Fruit fly (Drosophila melanogaster) whole organism, embryonic: Measurements from ENCODE around the gene fusl.

Experiments
- BEAF-32 ChIP-seq: fragments of 200-800 bp; sonication (Bioruptor generic); optimal IDR thresholded peaks from 3 replicates; lab custom pipeline; 2017; ENCODE audit warnings: missing biosample characterization, missing genetic modification characterization, mild to moderate bottlenecking, moderate library complexity, missing genetic modification reagents
- BtbVII ChIP-seq: fragments of 200-800 bp; sonication (Bioruptor generic); optimal IDR thresholded peaks from 3 replicates; lab custom pipeline; 2017; ENCODE audit warnings: missing biosample characterization, mild to moderate bottlenecking, missing genetic modification characterization
- CG10209 ChIP-seq: fragments of 200-800 bp; sonication (Bioruptor generic); optimal IDR thresholded peaks from 3 replicates; lab custom pipeline; 2017; ENCODE audit warnings: missing biosample characterization, mild to moderate bottlenecking, missing genetic modification characterization, missing genetic modification reagents
- CG10959 ChIP-seq: fragments of 200-800 bp; sonication (Bioruptor generic); IDR thresholded peaks from 2 replicates; pipeline ENCODE4 v1.3.6; 2022; ENCODE audit warnings: missing biosample characterization, missing genetic modification characterization
- CG12219 ChIP-seq: fragments of 200-800 bp; sonication (Bioruptor generic); optimal IDR thresholded peaks from 3 replicates; lab custom pipeline; 2018; ENCODE audit warnings: missing biosample characterization, mild to moderate bottlenecking, missing genetic modification characterization
- CG12299 ChIP-seq: fragments of 200-800 bp; sonication (Bioruptor generic); optimal IDR thresholded peaks from 2 replicates; lab custom pipeline; 2018; ENCODE audit warnings: missing biosample characterization, mild to moderate bottlenecking, missing genetic modification characterization
- CG12769 ChIP-seq: fragments of 200-800 bp; sonication (Bioruptor generic); optimal IDR thresholded peaks from 2 replicates; lab custom pipeline; 2019; ENCODE audit warnings: missing biosample characterization, mild to moderate bottlenecking, missing genetic modification characterization, moderate library complexity
- CG13775 ChIP-seq: fragments of 200-800 bp; sonication (Bioruptor generic); optimal IDR thresholded peaks from 3 replicates; lab custom pipeline; 2017; ENCODE audit warnings: missing biosample characterization, mild to moderate bottlenecking, missing genetic modification characterization
- CG1647 ChIP-seq: fragments of 200-800 bp; sonication (Bioruptor generic); optimal IDR thresholded peaks from 3 replicates; lab custom pipeline; 2016; ENCODE audit warnings: missing biosample characterization, missing genetic modification characterization
- CG17829 ChIP-seq: fragments of 200-800 bp; optimal IDR thresholded peaks from 2 replicates; lab custom pipeline; 2019; ENCODE audit warnings: missing biosample characterization, mild to moderate bottlenecking, missing genetic modification characterization, moderate library complexity
- CG1832 ChIP-seq: fragments of 200-800 bp; sonication (Bioruptor generic); optimal IDR thresholded peaks from 2 replicates; lab custom pipeline; 2017; ENCODE audit warnings: missing biosample characterization, mild to moderate bottlenecking, missing genetic modification characterization, inconsistent platforms
- CG18476 ChIP-seq: fragments of 200-800 bp; sonication (Bioruptor generic); optimal IDR thresholded peaks from 2 replicates; lab custom pipeline; 2016; ENCODE audit warnings: missing biosample characterization, mild to moderate bottlenecking, missing genetic modification characterization
- CG2712 ChIP-seq: fragments of 200-800 bp; optimal IDR thresholded peaks from 3 replicates; lab custom pipeline; 2019; ENCODE audit warnings: missing biosample characterization, mild to moderate bottlenecking, missing genetic modification characterization, moderate library complexity
- CG2889 ChIP-seq: fragments of 200-800 bp; sonication (Bioruptor generic); IDR thresholded peaks from 3 replicates; pipeline ENCODE4 v1.3.6; 2022; ENCODE audit warnings: missing biosample characterization, missing genetic modification characterization
- CG30020 ChIP-seq: fragments of 200-800 bp; optimal IDR thresholded peaks from 2 replicates; lab custom pipeline; 2019; ENCODE audit warnings: missing biosample characterization, mild to moderate bottlenecking, missing genetic modification characterization, moderate library complexity
- CG30403 ChIP-seq: fragments of 200-800 bp; sonication (Bioruptor generic); optimal IDR thresholded peaks from 3 replicates; lab custom pipeline; 2016; ENCODE audit warnings: missing biosample characterization, missing genetic modification characterization
- CG31441 ChIP-seq: fragments of 200-800 bp; sonication (Bioruptor generic); IDR thresholded peaks from 2 replicates; pipeline ENCODE4 v1.3.6; 2022; ENCODE audit warnings: missing biosample characterization, missing genetic modification characterization
- CG32532 ChIP-seq: fragments of 200-800 bp; sonication (Bioruptor generic); IDR thresholded peaks from 2 replicates; pipeline ENCODE4 v1.3.6; 2022; ENCODE audit warnings: missing biosample characterization, missing genetic modification characterization
- CG34376 ChIP-seq: fragments of 200-800 bp; sonication (Bioruptor generic); optimal IDR thresholded peaks from 2 replicates; lab custom pipeline; 2018; ENCODE audit warnings: missing biosample characterization, mild to moderate bottlenecking, missing genetic modification characterization
- CG5245 ChIP-seq: fragments of 200-800 bp; sonication (Bioruptor generic); optimal IDR thresholded peaks from 3 replicates; lab custom pipeline; 2016; ENCODE audit warnings: missing biosample characterization, missing genetic modification characterization
- CG6254 ChIP-seq: fragments of 200-800 bp; sonication (Bioruptor generic); optimal IDR thresholded peaks from 3 replicates; lab custom pipeline; 2017; ENCODE audit warnings: mild to moderate bottlenecking, missing biosample characterization, missing genetic modification reagents, missing genetic modification characterization
- CG7271 ChIP-seq: fragments of 200-800 bp; sonication (Bioruptor generic); optimal IDR thresholded peaks from 2 replicates; lab custom pipeline; 2018; ENCODE audit warnings: missing biosample characterization, mild to moderate bottlenecking, missing genetic modification characterization, moderate library complexity
- CG9817 ChIP-seq: fragments of 200-800 bp; sonication (Bioruptor generic); optimal IDR thresholded peaks from 2 replicates; lab custom pipeline; 2018; ENCODE audit warnings: missing biosample characterization, mild to moderate bottlenecking, missing genetic modification characterization, moderate library complexity
- CHES-1-like ChIP-seq: fragments of 200-800 bp; sonication (Bioruptor generic); optimal IDR thresholded peaks from 2 replicates; lab custom pipeline; 2016; ENCODE audit warnings: missing biosample characterization, missing genetic modification characterization
- CoRest ChIP-seq: fragments of 200-800 bp; sonication (Bioruptor generic); optimal IDR thresholded peaks from 3 replicates; lab custom pipeline; 2018; ENCODE audit warnings: missing biosample characterization, mild to moderate bottlenecking, missing genetic modification characterization, moderate library complexity
- D19B ChIP-seq: fragments of 200-800 bp; sonication (Bioruptor generic); optimal IDR thresholded peaks from 2 replicates; lab custom pipeline; 2017; ENCODE audit warnings: missing biosample characterization, mild to moderate bottlenecking, missing genetic modification characterization
- Dip3 ChIP-seq: fragments of 200-800 bp; sonication (Bioruptor generic); optimal IDR thresholded peaks from 3 replicates; lab custom pipeline; 2016; ENCODE audit warnings: missing biosample characterization, missing genetic modification characterization
- Dll ChIP-seq: fragments of 200-800 bp; sonication (Bioruptor generic); IDR thresholded peaks from 4 replicates; pipeline ENCODE4 v1.3.6; 2022; ENCODE audit warnings: missing biosample characterization, missing genetic modification characterization; ENCODE audit not compliant: partially characterized antibody
- Doc3 ChIP-seq: fragments of 200-800 bp; sonication (Bioruptor generic); IDR thresholded peaks from 3 replicates; pipeline ENCODE4 v1.3.6; 2022; ENCODE audit warnings: missing biosample characterization, missing genetic modification characterization; ENCODE audit not compliant: partially characterized antibody
- E2f2 ChIP-seq: fragments of 200-800 bp; sonication (Bioruptor generic); IDR thresholded peaks from 2 replicates; pipeline ENCODE4 v1.3.6; 2022; ENCODE audit warnings: missing biosample characterization, missing genetic modification characterization
- Gsc ChIP-seq: fragments of 200-800 bp; sonication (Bioruptor generic); IDR thresholded peaks from 2 replicates; pipeline ENCODE4 v1.3.6; 2022; ENCODE audit warnings: missing biosample characterization, missing genetic modification characterization
- Hmr ChIP-seq: fragments of 200-800 bp; sonication (Bioruptor generic); optimal IDR thresholded peaks from 3 replicates; lab custom pipeline; 2017; ENCODE audit warnings: mild to moderate bottlenecking, missing biosample characterization, missing genetic modification reagents, missing genetic modification characterization
- Lpt ChIP-seq: fragments of >200 bp; optimal IDR thresholded peaks from 2 replicates; lab custom pipeline; 2018; ENCODE audit warnings: missing biosample characterization, missing genetic modification characterization
- Max ChIP-seq: fragments of 200-800 bp; sonication (Bioruptor generic); optimal IDR thresholded peaks from 2 replicates; lab custom pipeline; 2016; ENCODE audit warnings: missing biosample characterization, mild to moderate bottlenecking, missing genetic modification characterization
- Med ChIP-seq: fragments of 200-800 bp; sonication (Bioruptor generic); peaks from one replicate; lab custom pipeline; 2016; ENCODE audit warnings: missing biosample characterization, missing genetic modification characterization, mild to moderate bottlenecking, inconsistent platforms, moderate library complexity
- NC2β ChIP-seq: fragments of 200-800 bp; sonication (Bioruptor generic); optimal IDR thresholded peaks from 2 replicates; lab custom pipeline; 2016; ENCODE audit warnings: missing biosample characterization, missing genetic modification characterization
- Sox100B ChIP-seq: fragments of 200-800 bp; sonication (Bioruptor generic); optimal IDR thresholded peaks from 3 replicates; lab custom pipeline; 2018; ENCODE audit warnings: missing biosample characterization, mild to moderate bottlenecking, missing genetic modification characterization
- Trl ChIP-seq, 3 experiments: fragments of >200 bp in 2 of 3; fragments of 200-800 bp in 1 of 3; sonication (Bioruptor generic) in 1 of 3; optimal IDR thresholded peaks; 2 replicates in 1 of 3; 3 replicates in 2 of 3; lab custom pipeline; 2016 to 2017; ENCODE audit warnings: missing biosample characterization in 1 of 3, missing genetic modification characterization in 1 of 3
- Xbp1 ChIP-seq: fragments of 200-800 bp; sonication (Bioruptor generic); optimal IDR thresholded peaks from 3 replicates; lab custom pipeline; 2016; ENCODE audit warnings: missing biosample characterization, mild to moderate bottlenecking, missing genetic modification characterization
- bsh ChIP-seq, 2 experiments: fragments of 200-800 bp; sonication (Bioruptor generic); optimal IDR thresholded peaks; 2 replicates each; lab custom pipeline; 2017 to 2018; ENCODE audit warnings: mild to moderate bottlenecking in 2 of 2, missing biosample characterization in 2 of 2, missing genetic modification characterization in 2 of 2, moderate library complexity in 1 of 2
- chinmo ChIP-seq: fragments of 200-800 bp; sonication (Bioruptor generic); IDR thresholded peaks from 4 replicates; pipeline ENCODE4 v1.3.6; 2022; ENCODE audit warnings: missing biosample characterization, missing genetic modification characterization; ENCODE audit not compliant: partially characterized antibody
- emc ChIP-seq: fragments of 200-800 bp; sonication (Bioruptor generic); optimal IDR thresholded peaks from 2 replicates; lab custom pipeline; 2016; ENCODE audit warnings: missing biosample characterization, missing genetic modification characterization
- fd96Cb ChIP-seq: fragments of 200-800 bp; sonication (Bioruptor generic); optimal IDR thresholded peaks from 2 replicates; lab custom pipeline; 2018; ENCODE audit warnings: missing biosample characterization, mild to moderate bottlenecking, missing genetic modification characterization, moderate library complexity
- gem ChIP-seq: fragments of 200-800 bp; sonication (Bioruptor generic); optimal IDR thresholded peaks from 2 replicates; lab custom pipeline; 2019; ENCODE audit warnings: missing biosample characterization, mild to moderate bottlenecking, missing genetic modification characterization, moderate library complexity
- oc ChIP-seq: fragments of 200-800 bp; sonication (Bioruptor generic); optimal IDR thresholded peaks from 2 replicates; lab custom pipeline; 2018; ENCODE audit warnings: missing biosample characterization, mild to moderate bottlenecking, missing genetic modification characterization, moderate library complexity
- peb ChIP-seq: fragments of 200-800 bp; sonication (Bioruptor generic); IDR thresholded peaks from 2 replicates; pipeline ENCODE4 v1.3.6; 2022; ENCODE audit warnings: missing biosample characterization, missing genetic modification characterization
- row ChIP-seq: fragments of 200-800 bp; sonication (Bioruptor generic); IDR thresholded peaks from 3 replicates; pipeline ENCODE4 v1.3.6; 2022; ENCODE audit warnings: missing biosample characterization, missing genetic modification characterization
- seq ChIP-seq: fragments of 200-800 bp; sonication (Bioruptor generic); IDR thresholded peaks from 2 replicates; pipeline ENCODE4 v1.3.6; 2022; ENCODE audit warnings: missing biosample characterization, missing genetic modification characterization
- sqz ChIP-seq: fragments of 200-800 bp; sonication (Bioruptor generic); optimal IDR thresholded peaks from 3 replicates; lab custom pipeline; 2018; ENCODE audit warnings: missing biosample characterization, mild to moderate bottlenecking, missing genetic modification characterization
- vfl ChIP-seq: fragments of 200-800 bp; sonication (Bioruptor generic); optimal IDR thresholded peaks from 2 replicates; lab custom pipeline; 2016; ENCODE audit warnings: missing biosample characterization, missing genetic modification characterization

The fusl gene

dm6 chr2L:5365841-5366240, 28.0 kb upstream of the fusl start (continued):
- TF ChIP-seq CG6254 (GFP tag; lab: Kevin White, UChicago): no peak
- no peak for TF ChIP-seq Gsc (GFP tag; lab: Robert Waterston, UW)
- TF ChIP-seq fd96Cb (tag; lab: Kevin White, UChicago): no peak
- peak; percentile 2 for TF ChIP-seq CG7271
- no peak for TF ChIP-seq CG18476 (GFP tag; lab: Kevin White, UChicago)
- no peak for TF ChIP-seq seq (GFP tag; lab: Robert Waterston, UW)
- TF ChIP-seq CoRest (tag; lab: Kevin White, UChicago): peak; percentile 49
- TF ChIP-seq CG30403: peak; percentile 42
- TF ChIP-seq CG12769 (tag; lab: Kevin White, UChicago): no peak
- TF ChIP-seq oc: no peak
- no peak for TF ChIP-seq BEAF-32 (GFP tag; lab: Kevin White, UChicago)
- peak; percentile 64 for TF ChIP-seq CG17829 (tag; lab: Kevin White, UChicago)
- TF ChIP-seq Sox100B (GFP tag; lab: Kevin White, UChicago): peak; percentile 26
- peak; percentile 16 for TF ChIP-seq Med (GFP tag; lab: Kevin White, UChicago)
- TF ChIP-seq D19B: no peak
- TF ChIP-seq Trl (optimal IDR thresholded peaks at IDR 0.05; lab: Kevin White, UChicago): no peak
- TF ChIP-seq Trl (GFP tag; optimal IDR thresholded peaks at IDR 0.05; lab: Kevin White, UChicago): no peak
- TF ChIP-seq chinmo (GFP tag; lab: Robert Waterston, UW): no peak
- no peak for TF ChIP-seq NC2β (GFP tag; lab: Kevin White, UChicago)
- TF ChIP-seq Hmr (GFP tag; lab: Kevin White, UChicago): peak; percentile 9
- no peak for TF ChIP-seq CG12299 (tag; lab: Kevin White, UChicago)
- TF ChIP-seq CG32532 (GFP tag; lab: Robert Waterston, UW): peak; percentile 67; the same call in 1 of the 2 replicates
- TF ChIP-seq CG5245: no peak
- peak; percentile 42; the same call in 1 of the 2 replicates for TF ChIP-seq CG31441
- no peak for TF ChIP-seq emc
- no peak for TF ChIP-seq BtbVII
- TF ChIP-seq row (GFP tag; lab: Robert Waterston, UW): no peak
- TF ChIP-seq CG2889 (GFP tag; lab: Robert Waterston, UW): no peak
- TF ChIP-seq CG2712: peak; percentile 48
- TF ChIP-seq CG10959 (GFP tag; lab: Robert Waterston, UW): no peak
- TF ChIP-seq CG10209 (GFP tag; lab: Kevin White, UChicago): no peak
- TF ChIP-seq Doc3: no peak
- 0 out of 2 replicates have a peak, but pooled peaks have one; percentile 18 for TF ChIP-seq E2f2
- TF ChIP-seq CHES-1-like (GFP tag; lab: Kevin White, UChicago): no peak
- no peak for TF ChIP-seq Dll (GFP tag; lab: Robert Waterston, UW)
- TF ChIP-seq CG1832: no peak
- TF ChIP-seq CG9817: peak; percentile 33
- no peak for TF ChIP-seq CG12219 (GFP tag; lab: Kevin White, UChicago)
- TF ChIP-seq CG30020 (tag; lab: Kevin White, UChicago): no peak
- TF ChIP-seq gem: peak; percentile 48
- no peak for TF ChIP-seq bsh (GFP tag; optimal IDR thresholded peaks at IDR 0.05; lab: Kevin White, UChicago)
- TF ChIP-seq peb (GFP tag; lab: Robert Waterston, UW): no peak
- no peak for TF ChIP-seq Lpt (GFP tag; lab: Kevin White, UChicago)
- no peak for TF ChIP-seq vfl (GFP tag; lab: Kevin White, UChicago)
- TF ChIP-seq sqz (GFP tag; lab: Kevin White, UChicago): no peak
- TF ChIP-seq CG1647 (GFP tag; lab: Kevin White, UChicago): no peak
- no peak for TF ChIP-seq Dip3 (GFP tag; lab: Kevin White, UChicago)
- TF ChIP-seq CG34376: no peak
- TF ChIP-seq Xbp1 (GFP tag; lab: Kevin White, UChicago): peak; percentile 28
- TF ChIP-seq Max (GFP tag; lab: Kevin White, UChicago): peak; percentile 5
- TF ChIP-seq CG13775 (GFP tag; lab: Kevin White, UChicago): no peak
